Fruit fly (Drosophila melanogaster) Kc167 (cell line): ENCODE measurements around the gene Pex3.

Source experiments
- Sin3A ChIP-seq: fragments of >200 bp; optimal IDR thresholded peaks from 2 replicates; lab custom pipeline; 2018; ENCODE audit warnings: missing external identifiers
- insv ChIP-seq: fragments of >200 bp; optimal IDR thresholded peaks from 3 replicates; lab custom pipeline; 2018; ENCODE audit warnings: missing external identifiers

dm6 chr3L:15125717-15126116 lies 18.4 kb upstream of the Pex3 start:
- TF ChIP-seq insv (lab: Kevin White, UChicago) (no peak), Sin3A (lab: Kevin White, UChicago) (no peak)
